Fruit fly (Drosophila melanogaster) whole organism, embryonic: Measurements from ENCODE around the gene mRpS18C.

Experiments
- Aef1 ChIP-seq: fragments of 200-800 bp; sonication (Bioruptor generic); IDR thresholded peaks from 3 replicates; pipeline ENCODE4 v1.3.6; 2022; ENCODE audit warnings: missing biosample characterization, missing genetic modification characterization
- Blimp-1 ChIP-seq: fragments of 200-800 bp; sonication (Bioruptor generic); optimal IDR thresholded peaks from 3 replicates; lab custom pipeline; 2018; ENCODE audit warnings: missing biosample characterization, missing genetic modification characterization, mild to moderate bottlenecking, moderate library complexity, missing genetic modification reagents
- CG11504 ChIP-seq: fragments of 200-800 bp; sonication (Bioruptor generic); optimal IDR thresholded peaks from 3 replicates; lab custom pipeline; 2019; ENCODE audit warnings: missing biosample characterization, mild to moderate bottlenecking, missing genetic modification characterization, moderate library complexity
- CG14667 ChIP-seq: fragments of 200-800 bp; sonication (Bioruptor generic); IDR thresholded peaks from 2 replicates; pipeline ENCODE4 v1.3.6; 2022; ENCODE audit warnings: missing biosample characterization, missing genetic modification characterization
- CG15696 ChIP-seq: fragments of 200-800 bp; sonication (Bioruptor generic); optimal IDR thresholded peaks from 2 replicates; lab custom pipeline; 2019; ENCODE audit warnings: missing biosample characterization, mild to moderate bottlenecking, missing genetic modification characterization, moderate library complexity
- CG16815 ChIP-seq: fragments of 200-800 bp; sonication (Bioruptor generic); optimal IDR thresholded peaks from 3 replicates; lab custom pipeline; 2017; ENCODE audit warnings: missing biosample characterization, mild to moderate bottlenecking, missing genetic modification characterization
- CG18262 ChIP-seq: fragments of 200-800 bp; optimal IDR thresholded peaks from 3 replicates; lab custom pipeline; 2019; ENCODE audit warnings: missing biosample characterization, mild to moderate bottlenecking, missing genetic modification characterization, moderate library complexity
- CG18599 ChIP-seq: fragments of 200-800 bp; sonication (Bioruptor generic); optimal IDR thresholded peaks from 3 replicates; lab custom pipeline; 2017; ENCODE audit warnings: missing biosample characterization, missing genetic modification characterization, mild to moderate bottlenecking, moderate library complexity, missing genetic modification reagents
- CG2712 ChIP-seq: fragments of 200-800 bp; optimal IDR thresholded peaks from 3 replicates; lab custom pipeline; 2019; ENCODE audit warnings: missing biosample characterization, mild to moderate bottlenecking, missing genetic modification characterization, moderate library complexity
- CG30403 ChIP-seq: fragments of 200-800 bp; sonication (Bioruptor generic); optimal IDR thresholded peaks from 3 replicates; lab custom pipeline; 2016; ENCODE audit warnings: missing biosample characterization, missing genetic modification characterization
- CG31441 ChIP-seq: fragments of 200-800 bp; sonication (Bioruptor generic); IDR thresholded peaks from 2 replicates; pipeline ENCODE4 v1.3.6; 2022; ENCODE audit warnings: missing biosample characterization, missing genetic modification characterization
- CG6854 ChIP-seq: fragments of 200-800 bp; sonication (Bioruptor generic); optimal IDR thresholded peaks from 3 replicates; lab custom pipeline; 2017; ENCODE audit warnings: missing biosample characterization, mild to moderate bottlenecking, missing genetic modification characterization
- CG7839 ChIP-seq: fragments of 200-800 bp; sonication (Bioruptor generic); optimal IDR thresholded peaks from 3 replicates; lab custom pipeline; 2018; ENCODE audit warnings: missing biosample characterization, mild to moderate bottlenecking, missing genetic modification characterization, moderate library complexity
- CG9727 ChIP-seq: fragments of 200-800 bp; sonication (Bioruptor generic); optimal IDR thresholded peaks from 3 replicates; lab custom pipeline; 2017; ENCODE audit warnings: missing biosample characterization, mild to moderate bottlenecking, missing genetic modification characterization
- D19A ChIP-seq: fragments of 200-800 bp; optimal IDR thresholded peaks from 3 replicates; lab custom pipeline; 2019; ENCODE audit warnings: missing biosample characterization, mild to moderate bottlenecking, missing genetic modification characterization, moderate library complexity
- Ets65A ChIP-seq: fragments of 200-800 bp; sonication (Bioruptor generic); peaks from one replicate; lab custom pipeline; 2016; ENCODE audit warnings: missing biosample characterization, missing genetic modification characterization
- NfI ChIP-seq: fragments of 200-800 bp; sonication (Bioruptor generic); optimal IDR thresholded peaks from 3 replicates; lab custom pipeline; 2018; ENCODE audit warnings: missing biosample characterization, mild to moderate bottlenecking, missing genetic modification characterization, moderate library complexity
- Xbp1 ChIP-seq: fragments of 200-800 bp; sonication (Bioruptor generic); optimal IDR thresholded peaks from 3 replicates; lab custom pipeline; 2016; ENCODE audit warnings: missing biosample characterization, mild to moderate bottlenecking, missing genetic modification characterization
- ara ChIP-seq: fragments of 200-800 bp; sonication (Bioruptor generic); IDR thresholded peaks from 2 replicates; pipeline ENCODE4 v1.3.6; 2022; ENCODE audit warnings: missing biosample characterization, missing genetic modification characterization
- bsh ChIP-seq, 2 experiments: fragments of 200-800 bp; sonication (Bioruptor generic); optimal IDR thresholded peaks; 2 replicates each; lab custom pipeline; 2017 to 2018; ENCODE audit warnings: mild to moderate bottlenecking in 2 of 2, missing biosample characterization in 2 of 2, missing genetic modification characterization in 2 of 2, moderate library complexity in 1 of 2
- crol ChIP-seq: fragments of 200-800 bp; sonication (Bioruptor generic); IDR thresholded peaks from 2 replicates; pipeline ENCODE4 v1.3.6; 2022; ENCODE audit warnings: missing biosample characterization, missing genetic modification characterization
- dmrt11E ChIP-seq: fragments of 200-800 bp; sonication (Bioruptor generic); optimal IDR thresholded peaks from 3 replicates; lab custom pipeline; 2018; ENCODE audit warnings: missing biosample characterization, mild to moderate bottlenecking, missing genetic modification characterization, moderate library complexity
- dpn ChIP-seq, 2 experiments: fragments of 200-800 bp; sonication (Bioruptor generic); optimal IDR thresholded peaks; 3 replicates each; lab custom pipeline; 2016; ENCODE audit warnings: missing biosample characterization in 2 of 2, missing genetic modification characterization in 2 of 2
- fd96Cb ChIP-seq: fragments of 200-800 bp; sonication (Bioruptor generic); optimal IDR thresholded peaks from 2 replicates; lab custom pipeline; 2018; ENCODE audit warnings: missing biosample characterization, mild to moderate bottlenecking, missing genetic modification characterization, moderate library complexity
- ind ChIP-seq: fragments of 200-800 bp; sonication (Bioruptor generic); optimal IDR thresholded peaks from 3 replicates; lab custom pipeline; 2016; ENCODE audit warnings: missing biosample characterization, missing genetic modification characterization
- pan ChIP-seq, 4 experiments: fragments of >200 bp in 3 of 4; fragments of 200-800 bp in 1 of 4; sonication (Bioruptor generic) in 1 of 4; optimal IDR thresholded peaks in 3 of 4; IDR thresholded peaks in 1 of 4; 2 replicates each; pipeline versions ENCODE4 v1.3.6 to Lab custom; 2017 to 2022; ENCODE audit warnings: missing biosample characterization in 2 of 4, missing genetic modification characterization in 2 of 4, mixed read lengths in 1 of 4
- phol ChIP-seq: fragments of 200-800 bp; sonication (Bioruptor generic); optimal IDR thresholded peaks from 3 replicates; lab custom pipeline; 2018; ENCODE audit warnings: missing biosample characterization, mild to moderate bottlenecking, missing genetic modification characterization, moderate library complexity
- prd ChIP-seq, 3 experiments: fragments of >200 bp in 2 of 3; fragments of 200-800 bp in 1 of 3; sonication (Bioruptor generic) in 1 of 3; optimal IDR thresholded peaks in 2 of 3; IDR thresholded peaks in 1 of 3; 2 replicates in 2 of 3; 3 replicates in 1 of 3; pipeline versions ENCODE4 v1.3.6 to Lab custom; 2017 to 2022; ENCODE audit warnings: missing biosample characterization in 1 of 3, missing genetic modification characterization in 1 of 3
- row ChIP-seq: fragments of 200-800 bp; sonication (Bioruptor generic); IDR thresholded peaks from 3 replicates; pipeline ENCODE4 v1.3.6; 2022; ENCODE audit warnings: missing biosample characterization, missing genetic modification characterization
- sens ChIP-seq: fragments of 200-800 bp; sonication (Bioruptor generic); peaks from one replicate; lab custom pipeline; 2016; ENCODE audit warnings: missing biosample characterization, missing genetic modification characterization
- seq ChIP-seq: fragments of 200-800 bp; sonication (Bioruptor generic); IDR thresholded peaks from 2 replicates; pipeline ENCODE4 v1.3.6; 2022; ENCODE audit warnings: missing biosample characterization, missing genetic modification characterization
- slbo ChIP-seq: fragments of 200-800 bp; sonication (Bioruptor generic); IDR thresholded peaks from 2 replicates; pipeline ENCODE4 v1.3.6; 2022; ENCODE audit warnings: missing biosample characterization, missing genetic modification characterization
- tap ChIP-seq: fragments of 200-800 bp; optimal IDR thresholded peaks from 3 replicates; lab custom pipeline; 2019; ENCODE audit warnings: missing biosample characterization, mild to moderate bottlenecking, missing genetic modification characterization, moderate library complexity
- unpg ChIP-seq: fragments of 200-800 bp; sonication (Bioruptor generic); optimal IDR thresholded peaks from 3 replicates; lab custom pipeline; 2018; ENCODE audit warnings: missing biosample characterization, mild to moderate bottlenecking, missing genetic modification characterization, moderate library complexity
- zen ChIP-seq: fragments of 200-800 bp; sonication (Bioruptor generic); optimal IDR thresholded peaks from 3 replicates; lab custom pipeline; 2018; ENCODE audit warnings: missing biosample characterization, mild to moderate bottlenecking, missing genetic modification characterization, moderate library complexity
- zfh1 ChIP-seq: fragments of 200-800 bp; sonication (Bioruptor generic); IDR thresholded peaks from 3 replicates; pipeline ENCODE4 v1.3.6; 2022; ENCODE audit warnings: missing biosample characterization, missing genetic modification characterization

The mRpS18C gene

dm6 chr3R:30391950-30392349, 31.8 kb upstream of the mRpS18C start (continued):
- TF ChIP-seq CG9727 (GFP tag; lab: Kevin White, UChicago) (peak; percentile 34), CG6854 (GFP tag; lab: Kevin White, UChicago) (no peak), ara (peak; percentile 34; the same call in 1 of the 2 replicates), Blimp-1 (GFP tag; lab: Kevin White, UChicago) (peak; percentile 19), zen (peak; percentile 41), prd (optimal IDR thresholded peaks at IDR 0.05; lab: Kevin White, UChicago) (no peak), prd (GFP tag; IDR thresholded peaks at IDR 0.05; lab: Robert Waterston, UW) (peak; percentile 64; the same call in 2 of the 3 replicates), bsh (GFP tag; optimal IDR thresholded peaks at IDR 0.05; lab: Kevin White, UChicago) (peak in 1 of 2 experiments; percentile 41), tap (tag; lab: Kevin White, UChicago) (peak; percentile 6), CG11504 (tag; lab: Kevin White, UChicago) (peak; percentile 6), Xbp1 (GFP tag; lab: Kevin White, UChicago) (peak; percentile 6), zfh1 (GFP tag; lab: Robert Waterston, UW) (peak; percentile 62; the same call in 2 of the 3 replicates), row (GFP tag; lab: Robert Waterston, UW) (peak; percentile 26; the same call in 1 of the 3 replicates), CG31441 (GFP tag; lab: Robert Waterston, UW) (0 out of 2 replicates have a peak, but pooled peaks have one; percentile 14), dpn (GFP tag; optimal IDR thresholded peaks at IDR 0.05; lab: Kevin White, UChicago) (no peak), CG14667 (no peak), ind (GFP tag; lab: Kevin White, UChicago) (peak; percentile 5), phol (tag; lab: Kevin White, UChicago) (peak; percentile 30), CG18262 (tag; lab: Kevin White, UChicago) (peak; percentile 32), crol (GFP tag; lab: Robert Waterston, UW) (no peak), CG2712 (tag; lab: Kevin White, UChicago) (peak; percentile 32), slbo (GFP tag; lab: Robert Waterston, UW) (0 out of 2 replicates have a peak, but pooled peaks have one; percentile 23), CG18599 (GFP tag; lab: Kevin White, UChicago) (peak; percentile 6), CG7839 (peak; percentile 29), Aef1 (GFP tag; lab: Robert Waterston, UW) (0 out of 3 replicates have a peak, but pooled peaks have one; percentile 11), Ets65A (GFP tag; lab: Kevin White, UChicago) (peak; percentile 74), fd96Cb (peak; percentile 19), dmrt11E (tag; lab: Kevin White, UChicago) (peak; percentile 51), seq (GFP tag; lab: Robert Waterston, UW) (0 out of 2 replicates have a peak, but pooled peaks have one; percentile 28), NfI (GFP tag; lab: Kevin White, UChicago) (no peak), CG15696 (tag; lab: Kevin White, UChicago) (peak; percentile 19), CG30403 (peak; percentile 7)

dm6 chr3R:30393909-30394308, 29.9 kb upstream of the mRpS18C start:
- TF ChIP-seq CG16815 (GFP tag; lab: Kevin White, UChicago) (no peak), pan (optimal IDR thresholded peaks at IDR 0.05; lab: Kevin White, UChicago) (no peak), pan (GFP tag; optimal IDR thresholded peaks at IDR 0.05 in 1 of 2, IDR thresholded peaks at IDR 0.05 in 1 of 2) (no peak), unpg (GFP tag; lab: Kevin White, UChicago) (no peak), row (GFP tag; lab: Robert Waterston, UW) (peak; percentile 24; the same call in 1 of the 3 replicates), sens (peak; percentile 71), D19A (tag; lab: Kevin White, UChicago) (peak; percentile 88)
- TF ChIP-seq, all 482 proteins: peak for 3
